Fruit fly (Drosophila melanogaster) whole organism, wandering third instar larva: ENCODE results near the gene CG32086.

ENCODE experiments used
- CG32264 ChIP-seq: fragments of 200-800 bp; sonication (Bioruptor generic); optimal IDR thresholded peaks from 2 replicates; lab custom pipeline; 2016; ENCODE audit warnings: missing biosample characterization, missing genetic modification characterization
- Hr78 ChIP-seq: fragments of >200 bp; optimal IDR thresholded peaks from 2 replicates; lab custom pipeline; 2017; ENCODE audit warnings: missing biosample characterization, missing genetic modification characterization
- Rel ChIP-seq, 2 experiments: fragments of 200-800 bp; sonication (Bioruptor generic) in 1 of 2; optimal IDR thresholded peaks; 2 replicates in 1 of 2; 3 replicates in 1 of 2; lab custom pipeline; 2016 to 2019; ENCODE audit warnings: mild to moderate bottlenecking in 2 of 2, missing biosample characterization in 2 of 2, missing genetic modification characterization in 2 of 2, moderate library complexity in 1 of 2
- Sp1 ChIP-seq: fragments of 200-800 bp; sonication (Bioruptor generic); optimal IDR thresholded peaks from 3 replicates; lab custom pipeline; 2019; ENCODE audit warnings: missing biosample characterization, mild to moderate bottlenecking, missing genetic modification characterization, moderate library complexity
- ey ChIP-seq: fragments of 200-800 bp; sonication (Bioruptor generic); optimal IDR thresholded peaks from 2 replicates; lab custom pipeline; 2016; ENCODE audit warnings: missing biosample characterization, missing genetic modification characterization
- h ChIP-seq: fragments of 200-800 bp; sonication (Bioruptor generic); optimal IDR thresholded peaks from 3 replicates; lab custom pipeline; 2016; ENCODE audit warnings: missing biosample characterization, mild to moderate bottlenecking, missing genetic modification characterization
- jim ChIP-seq: fragments of 175-275, 200-325 bp; sonication (Bioruptor generic); optimal IDR thresholded peaks from 2 replicates; lab custom pipeline; 2016; ENCODE audit warnings: missing biosample characterization, mild to moderate bottlenecking, missing genetic modification characterization
- sv ChIP-seq: fragments of 200-800 bp; sonication (Bioruptor generic); optimal IDR thresholded peaks from 3 replicates; lab custom pipeline; 2016; ENCODE audit warnings: missing biosample characterization, missing genetic modification characterization
- usp ChIP-seq: fragments of >200 bp; optimal IDR thresholded peaks from 2 replicates; lab custom pipeline; 2017; ENCODE audit warnings: missing biosample characterization, missing genetic modification characterization
- woc ChIP-seq: sonication (Bioruptor generic); optimal IDR thresholded peaks from 2 replicates; lab custom pipeline; 2016; ENCODE audit warnings: missing biosample characterization, mild to moderate bottlenecking, missing genetic modification characterization

DNA sequence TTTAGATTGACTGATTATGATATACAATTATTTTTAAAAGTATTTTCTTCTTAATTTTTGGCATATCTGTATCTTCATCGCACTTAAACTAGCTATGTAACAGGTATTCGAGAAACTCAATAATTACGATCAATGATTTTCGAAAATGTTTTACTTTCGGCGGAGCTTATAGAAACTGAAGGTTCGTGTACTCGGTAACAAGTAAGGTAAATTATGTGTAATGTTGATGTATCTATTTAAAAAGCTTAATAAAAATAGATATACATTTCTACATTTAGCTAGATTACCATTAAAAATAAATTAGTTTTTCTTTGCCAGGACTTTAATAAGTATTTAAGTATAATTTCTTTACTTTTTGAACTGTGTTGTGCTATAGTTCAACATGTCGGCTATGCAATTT, 5.0 kb downstream of the CG32086 start:
- TF ChIP-seq Sp1 (GFP tag; lab: Kevin White, UChicago) (no peak), h (GFP tag; lab: Kevin White, UChicago) (no peak), usp (GFP tag; lab: Kevin White, UChicago) (no peak), sv (GFP tag; lab: Kevin White, UChicago) (no peak), Rel (GFP tag; optimal IDR thresholded peaks at IDR 0.05; lab: Kevin White, UChicago) (no peak), Rel (tag; optimal IDR thresholded peaks at IDR 0.05; lab: Kevin White, UChicago) (no peak), Hr78 (GFP tag; lab: Kevin White, UChicago) (no peak), jim (no peak), CG32264 (GFP tag; lab: Kevin White, UChicago) (no peak), woc (GFP tag; lab: Kevin White, UChicago) (no peak), ey (no peak)
